Worm (Caenorhabditis elegans): ENCODE results near the gene B0218.7.

Gene B0218.7

DNA sequence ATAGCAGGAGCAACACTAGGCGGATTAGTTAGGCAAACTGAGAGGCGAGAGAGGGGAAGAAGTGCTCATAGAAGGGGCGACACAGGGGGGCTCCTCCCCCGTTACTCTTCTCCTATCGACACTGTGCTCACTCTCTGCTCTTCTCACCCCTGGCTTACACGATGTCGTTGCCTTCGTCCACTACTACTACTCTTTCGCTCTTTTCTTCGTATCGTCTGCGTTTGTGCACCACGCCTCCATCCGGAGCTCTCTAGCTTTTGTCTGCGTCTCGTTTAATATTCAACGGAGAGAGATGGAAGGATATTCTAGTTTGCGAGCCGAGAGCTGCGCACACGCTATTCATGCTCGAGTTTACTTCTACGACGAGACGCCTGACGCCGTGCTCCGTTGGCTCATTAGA is 17.5 kb upstream of the B0218.7 start (continued):
- no peak for TF ChIP-seq egl-27 (tag; optimal IDR thresholded peaks at IDR 0.05)
- TF ChIP-seq ama-1 (optimal IDR thresholded peaks at IDR 0.05), result no peak
- TF ChIP-seq fos-1 (tag; optimal IDR thresholded peaks at IDR 0.05), result no peak
- TF ChIP-seq sma-3 (GFP tag; optimal IDR thresholded peaks at IDR 0.05), result no peak
- TF ChIP-seq lin-39 (tag; optimal IDR thresholded peaks at IDR 0.05), result no peak
- peak; percentile 14 for TF ChIP-seq lin-13 (GFP tag; optimal IDR thresholded peaks at IDR 0.05)
- TF ChIP-seq nhr-25 (tag; optimal IDR thresholded peaks at IDR 0.05), result no peak
- peak; percentile 61 for TF ChIP-seq sma-9 (GFP tag; optimal IDR thresholded peaks at IDR 0.05)
- TF ChIP-seq sma-9 (tag; optimal IDR thresholded peaks at IDR 0.05), result no peak
- TF ChIP-seq ceh-16 (tag; optimal IDR thresholded peaks at IDR 0.05), result no peak
- peak in 1 of 2 experiments; percentile 44 for TF ChIP-seq lsy-2 (tag; optimal IDR thresholded peaks at IDR 0.05)
- no peak for TF ChIP-seq ztf-1 (GFP tag; conservative IDR thresholded peaks at IDR 0.05)
- TF ChIP-seq nhr-10 (tag; optimal IDR thresholded peaks at IDR 0.05), result no peak
- no peak for TF ChIP-seq skn-1 (tag; optimal IDR thresholded peaks at IDR 0.05)
- TF ChIP-seq peb-1 (tag; optimal IDR thresholded peaks at IDR 0.05), result no peak
- no peak for TF ChIP-seq nhr-23 (tag; optimal IDR thresholded peaks at IDR 0.05)
- TF ChIP-seq mdl-1 (tag; optimal IDR thresholded peaks at IDR 0.05), result peak in 1 of 2 experiments; percentile 7
- TF ChIP-seq mbf-1 (tag; optimal IDR thresholded peaks at IDR 0.05), result no peak
- TF ChIP-seq nhr-21 (tag; optimal IDR thresholded peaks at IDR 0.05), result no peak
- TF ChIP-seq mab-5 (tag; optimal IDR thresholded peaks at IDR 0.05), result no peak
- no peak for TF ChIP-seq nhr-6 (tag; optimal IDR thresholded peaks at IDR 0.05)
- no peak for TF ChIP-seq unc-62 (GFP tag; optimal IDR thresholded peaks at IDR 0.05)

DNA sequence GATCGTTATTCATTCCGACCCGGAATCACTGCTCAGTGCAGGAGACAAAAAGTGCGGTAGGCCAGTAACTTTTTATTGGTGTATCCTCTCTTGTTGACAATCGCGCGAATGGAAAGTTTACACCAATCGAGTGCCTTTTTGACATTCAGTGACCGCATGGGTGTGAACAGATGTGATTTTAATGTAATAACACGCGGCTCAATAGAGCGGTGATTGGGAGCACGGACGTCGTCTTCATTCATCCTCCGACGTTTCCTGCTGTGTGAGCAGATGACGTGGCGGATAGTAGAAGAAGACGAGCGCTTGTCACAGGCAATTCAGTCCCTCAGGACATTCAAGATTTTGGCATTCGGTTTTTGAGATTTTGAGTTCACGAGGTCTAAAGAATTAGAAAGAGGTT is 16.7 kb upstream of the B0218.7 start:
- no peak for TF ChIP-seq ztf-1 (GFP tag; conservative IDR thresholded peaks at IDR 0.05)
- TF ChIP-seq nhr-77 (tag; optimal IDR thresholded peaks at IDR 0.05), result no peak
- no peak for TF ChIP-seq elt-1 (tag; optimal IDR thresholded peaks at IDR 0.05)

DNA sequence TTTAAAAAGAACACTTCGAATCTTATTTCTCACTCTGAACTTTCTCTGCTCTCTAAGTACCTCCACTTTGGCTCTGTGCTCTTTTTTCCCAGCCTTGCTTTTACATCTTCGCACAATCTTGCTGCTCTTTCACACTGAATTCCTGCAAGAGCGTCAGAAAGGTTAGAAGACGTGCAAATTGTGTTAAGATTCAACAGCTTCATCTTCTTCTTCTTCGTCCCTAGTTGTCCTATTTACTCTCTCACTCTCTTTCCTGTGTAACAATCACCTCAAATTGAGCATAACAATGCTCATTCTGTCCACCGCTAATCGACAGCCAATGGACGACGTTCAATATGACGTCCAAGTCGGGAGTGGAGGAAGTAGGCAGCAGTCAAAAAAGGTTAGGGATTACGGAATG is 15.6 kb upstream of the B0218.7 start:
- TF ChIP-seq crh-2 (tag; optimal IDR thresholded peaks at IDR 0.05), result no peak
- no peak for TF ChIP-seq Y55F3AM.14 (GFP tag; optimal IDR thresholded peaks at IDR 0.05)

DNA sequence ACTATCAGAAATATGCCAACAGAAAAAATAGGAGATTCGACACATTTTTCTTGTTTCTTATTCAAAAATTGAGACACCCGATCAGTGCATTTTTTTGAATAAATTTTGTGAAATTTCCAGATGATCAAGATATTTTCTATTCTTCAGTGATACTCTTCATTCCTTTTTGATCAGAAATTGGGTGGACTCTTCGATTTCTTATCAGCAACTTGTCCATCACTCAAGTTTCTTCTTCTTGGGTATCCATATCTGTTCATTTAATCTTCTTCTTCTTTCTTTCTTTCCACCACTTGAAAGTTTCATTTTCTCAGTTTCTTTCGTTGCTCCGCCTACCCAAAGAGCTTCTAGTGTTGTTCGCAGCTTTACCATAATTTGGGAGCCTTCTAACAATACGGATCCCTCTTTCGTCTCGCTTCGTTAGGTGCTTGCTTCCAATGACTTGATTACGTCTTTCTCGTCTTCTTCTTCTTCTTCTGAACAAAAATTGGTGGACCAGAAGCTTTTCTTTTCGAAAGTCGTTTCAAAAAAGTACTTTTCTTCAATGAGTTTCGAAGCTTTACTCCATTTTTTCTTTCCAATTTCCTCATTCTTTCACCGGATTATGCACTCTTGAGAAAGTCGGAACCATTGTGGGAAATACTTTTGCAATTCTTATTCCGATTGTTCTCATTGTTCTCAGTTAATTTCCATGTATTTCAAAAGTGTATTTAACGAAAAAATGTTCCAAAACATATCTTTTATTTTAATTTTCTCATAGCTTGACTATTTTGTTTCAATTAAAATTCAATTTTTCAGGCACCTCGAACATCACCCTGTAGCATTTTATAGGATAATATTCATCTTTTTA is 10.1 kb upstream of the B0218.7 start, which contains the start of gene pct-1:
TSS of gene pct-1 (plus strand) at position 797 of the 847 bp plus-strand sequence.
- no peak for TF ChIP-seq fos-1 (tag; optimal IDR thresholded peaks at IDR 0.05)
- TF ChIP-seq alr-1 (tag; optimal IDR thresholded peaks at IDR 0.05), result no peak
- no peak for TF ChIP-seq ztf-11 (tag; optimal IDR thresholded peaks at IDR 0.05)
- no peak for TF ChIP-seq elt-3 (tag; optimal IDR thresholded peaks at IDR 0.05)
- no peak for TF ChIP-seq mab-5 (tag; optimal IDR thresholded peaks at IDR 0.05)
- TF ChIP-seq lin-11 (tag; optimal IDR thresholded peaks at IDR 0.05), result no peak
- TF ChIP-seq nhr-21 (tag; optimal IDR thresholded peaks at IDR 0.05), result no peak

DNA sequence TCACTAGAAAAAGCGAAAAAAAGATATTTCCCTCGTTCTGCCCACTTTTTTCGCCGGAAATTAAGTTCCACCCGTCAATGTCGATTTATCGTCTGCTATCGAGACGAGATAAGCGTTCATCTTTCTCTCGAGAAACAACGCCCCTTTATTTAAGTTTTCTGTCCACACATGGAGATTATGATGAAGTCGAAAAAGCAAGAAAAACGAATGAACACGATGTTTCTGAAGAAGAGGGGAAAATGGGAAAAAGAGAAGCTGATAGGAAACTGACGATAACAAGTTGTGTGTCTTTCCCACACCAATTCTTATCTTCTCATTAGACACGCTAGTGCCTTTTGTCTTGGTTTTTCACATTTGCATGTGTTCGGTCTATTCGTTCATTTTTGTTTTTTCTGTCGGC is 8.9 kb upstream of the B0218.7 start:
- TF ChIP-seq sma-9 (GFP tag; optimal IDR thresholded peaks at IDR 0.05) (no peak), sma-9 (tag; optimal IDR thresholded peaks at IDR 0.05) (no peak), dmd-4 (tag; optimal IDR thresholded peaks at IDR 0.05) (no peak), nhr-129 (tag; optimal IDR thresholded peaks at IDR 0.05) (no peak), elt-3 (tag; optimal IDR thresholded peaks at IDR 0.05) (no peak), fos-1 (tag; optimal IDR thresholded peaks at IDR 0.05) (peak; percentile 76), R02D3.7 (tag; optimal IDR thresholded peaks at IDR 0.05) (no peak), zag-1 (tag; optimal IDR thresholded peaks at IDR 0.05) (no peak), mdl-1 (tag; optimal IDR thresholded peaks at IDR 0.05) (no peak), crh-2 (tag; optimal IDR thresholded peaks at IDR 0.05) (no peak), nhr-25 (tag; optimal IDR thresholded peaks at IDR 0.05) (peak; percentile 6), blmp-1 (tag; optimal IDR thresholded peaks at IDR 0.05; ENCODE audit: insufficient read depth) (peak; percentile 23)
